Worm (Caenorhabditis elegans): ENCODE measurements around the gene srv-8.
A peak's percentile ranks its signal among the peaks of the same experiment; 100 is the strongest.

Gene srv-8

ce11 chrV:13409089-13409488, 11.5 kb downstream of the srv-8 start:
- no peak for TF ChIP-seq dao-5 (tag; optimal IDR thresholded peaks at IDR 0.05)

ce11 chrV:13408440-13408839, 12.1 kb downstream of the srv-8 start:
- TF ChIP-seq him-1 (tag; optimal IDR thresholded peaks at IDR 0.05) (no peak), W03F9.2 (tag; optimal IDR thresholded peaks at IDR 0.05) (no peak), dao-5 (tag; optimal IDR thresholded peaks at IDR 0.05) (no peak)

ce11 chrV:13407913-13408312, 12.6 kb downstream of the srv-8 start, which contains the start of gene F53F1.3:
F53F1.3 (plus strand) TSS chrV:13408242.
- no peak for TF ChIP-seq W03F9.2 (tag; optimal IDR thresholded peaks at IDR 0.05)

ce11 chrV:13406511-13406910, 14.0 kb downstream of the srv-8 start, which contains the start of gene F53F1.2:
F53F1.2 (plus strand) TSS chrV:13406816.
- TF ChIP-seq dao-5 (tag; optimal IDR thresholded peaks at IDR 0.05) (no peak), him-1 (tag; optimal IDR thresholded peaks at IDR 0.05) (no peak), W03F9.2 (tag; optimal IDR thresholded peaks at IDR 0.05) (no peak)

- no peak for TF ChIP-seq him-1 (tag; optimal IDR thresholded peaks at IDR 0.05)
- no peak for TF ChIP-seq dao-5 (tag; optimal IDR thresholded peaks at IDR 0.05)
- no peak for TF ChIP-seq W03F9.2 (tag; optimal IDR thresholded peaks at IDR 0.05)
These were observed 14.5 kb downstream of the srv-8 start, which contains the start of gene cutl-1 for ce11 chrV:13406032-13406431. cutl-1 (minus strand) TSS chrV:13406114.

- TF ChIP-seq him-1 (tag; optimal IDR thresholded peaks at IDR 0.05) (no peak), dao-5 (tag; optimal IDR thresholded peaks at IDR 0.05) (no peak), W03F9.2 (tag; optimal IDR thresholded peaks at IDR 0.05) (no peak)
These were observed 18.0 kb downstream of the srv-8 start for ce11 chrV:13402524-13402923.

ce11 chrV:13401669-13402068, 18.9 kb downstream of the srv-8 start:
- TF ChIP-seq W03F9.2 (tag; optimal IDR thresholded peaks at IDR 0.05) (no peak), him-1 (tag; optimal IDR thresholded peaks at IDR 0.05) (no peak), dao-5 (tag; optimal IDR thresholded peaks at IDR 0.05) (no peak)

ce11 chrV:13396426-13396825, 24.1 kb downstream of the srv-8 start:
- TF ChIP-seq W03F9.2 (tag; optimal IDR thresholded peaks at IDR 0.05) (no peak), him-1 (tag; optimal IDR thresholded peaks at IDR 0.05) (peak; percentile 70)

ce11 chrV:13394968-13395367, 25.6 kb downstream of the srv-8 start:
- no peak for TF ChIP-seq W03F9.2 (tag; optimal IDR thresholded peaks at IDR 0.05)

- TF ChIP-seq dao-5 (tag; optimal IDR thresholded peaks at IDR 0.05) (no peak), him-1 (tag; optimal IDR thresholded peaks at IDR 0.05) (no peak), W03F9.2 (tag; optimal IDR thresholded peaks at IDR 0.05) (no peak)
These were observed 27.2 kb downstream of the srv-8 start for ce11 chrV:13393333-13393803.

ce11 chrV:13391378-13392258, 28.9 kb downstream of the srv-8 start, which contains the start of gene somi-1:
somi-1 (minus strand) TSS chrV:13391395.
- TF ChIP-seq dao-5 (tag; optimal IDR thresholded peaks at IDR 0.05) (no peak), him-1 (tag; optimal IDR thresholded peaks at IDR 0.05) (peak; percentile 8), W03F9.2 (tag; optimal IDR thresholded peaks at IDR 0.05) (no peak)

ce11 chrV:13390936-13391335, 29.6 kb downstream of the srv-8 start:
- TF ChIP-seq W03F9.2 (tag; optimal IDR thresholded peaks at IDR 0.05) (no peak), dao-5 (tag; optimal IDR thresholded peaks at IDR 0.05) (no peak), him-1 (tag; optimal IDR thresholded peaks at IDR 0.05) (no peak)

- no peak for TF ChIP-seq him-1 (tag; optimal IDR thresholded peaks at IDR 0.05)
- no peak for TF ChIP-seq dao-5 (tag; optimal IDR thresholded peaks at IDR 0.05)
- TF ChIP-seq W03F9.2 (tag; optimal IDR thresholded peaks at IDR 0.05), result no peak
These were observed 31.1 kb downstream of the srv-8 start for ce11 chrV:13389454-13389853.

ce11 chrV:13388961-13389360, 31.6 kb downstream of the srv-8 start:
- no peak for TF ChIP-seq dao-5 (tag; optimal IDR thresholded peaks at IDR 0.05)
- TF ChIP-seq him-1 (tag; optimal IDR thresholded peaks at IDR 0.05), result no peak
- TF ChIP-seq W03F9.2 (tag; optimal IDR thresholded peaks at IDR 0.05), result no peak

- TF ChIP-seq W03F9.2 (tag; optimal IDR thresholded peaks at IDR 0.05) (no peak), him-1 (tag; optimal IDR thresholded peaks at IDR 0.05) (no peak), dao-5 (tag; optimal IDR thresholded peaks at IDR 0.05) (no peak)
These were observed 33.1 kb downstream of the srv-8 start for ce11 chrV:13387472-13387871.
